Worm (Caenorhabditis elegans): ENCODE data around the gene clec-72.

DNA sequence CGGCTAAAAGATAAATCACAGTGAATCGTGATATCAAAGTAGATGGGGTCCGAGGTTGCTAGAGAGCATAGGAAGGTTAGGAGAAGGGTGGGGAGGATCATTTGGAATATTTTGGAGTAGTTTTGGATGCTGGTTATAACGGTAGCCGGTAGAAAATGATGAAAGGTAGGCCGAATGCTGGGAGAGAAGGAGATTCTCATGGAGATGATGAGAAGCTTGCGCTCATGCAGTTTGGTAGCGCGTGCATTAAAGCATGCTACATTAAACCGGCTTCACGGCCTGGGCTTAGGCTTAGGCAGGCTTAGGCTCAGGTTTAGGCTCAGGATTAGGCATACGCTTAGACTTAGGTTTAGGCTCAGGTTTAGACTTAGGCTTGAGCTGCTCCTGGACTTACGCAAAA is 49.7 kb downstream of the clec-72 start, which contains the start of gene F47C12.13:
- TF ChIP-seq lsy-2 (tag; optimal IDR thresholded peaks at IDR 0.05) (no peak), snpc-4 (tag; optimal IDR thresholded peaks at IDR 0.05) (no peak), lin-13 (GFP tag; optimal IDR thresholded peaks at IDR 0.05) (no peak), nhr-77 (tag; optimal IDR thresholded peaks at IDR 0.05) (no peak), C04F5.9 (tag; optimal IDR thresholded peaks at IDR 0.05) (no peak), mep-1 (tag; optimal IDR thresholded peaks at IDR 0.05) (no peak), unc-62 (GFP tag; optimal IDR thresholded peaks at IDR 0.05) (no peak), nhr-12 (tag; optimal IDR thresholded peaks at IDR 0.05) (no peak), blmp-1 (tag; optimal IDR thresholded peaks at IDR 0.05) (no peak), elt-2 (tag; optimal IDR thresholded peaks at IDR 0.05) (no peak), alr-1 (tag; optimal IDR thresholded peaks at IDR 0.05; ENCODE audit: borderline replicate concordance) (no peak), lin-39 (tag; optimal IDR thresholded peaks at IDR 0.05) (no peak), mef-2 (tag; optimal IDR thresholded peaks at IDR 0.05) (no peak), ama-1 (optimal IDR thresholded peaks at IDR 0.05) (no peak)

All from whole organism, L1 larva.